Worm (Caenorhabditis elegans): ENCODE measurements around the gene C06C6.9.
"Not testable (repeated sequence)": the region's sequence is repeated elsewhere in the genome, so short reads cannot be mapped to it uniquely, and the experiment has no call there.

Gene C06C6.9

DNA sequence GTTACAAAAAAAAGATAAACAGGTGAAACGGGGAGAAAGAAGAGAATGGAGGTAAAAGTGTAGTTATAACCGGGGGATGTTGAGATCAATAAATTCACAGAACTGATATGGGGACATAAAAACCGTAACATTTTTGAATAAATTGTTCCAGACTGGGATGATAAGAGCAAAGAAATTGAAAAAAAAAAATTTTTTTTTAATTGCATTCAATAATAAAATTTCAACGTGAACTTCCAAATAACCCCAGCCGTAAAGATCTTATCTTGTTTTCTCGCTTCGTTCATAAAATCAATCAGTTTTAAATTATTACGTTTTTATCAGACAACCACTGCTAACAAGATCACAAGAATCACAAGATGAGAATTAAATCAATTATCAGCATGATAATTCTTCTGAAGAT lies 4.7 kb downstream of the C06C6.9 start, which contains the start of gene C06C6.7:
Gene C06C6.7 (plus strand): TSS at position 301 of the 400 bp plus-strand sequence.
- not testable (repeated sequence) for TF ChIP-seq ztf-25 (GFP tag; IDR thresholded peaks at IDR 0.05); zfh-2 (GFP tag; conservative IDR thresholded peaks at IDR 0.05); F57C9.4 (tag; optimal IDR thresholded peaks at IDR 0.05)

DNA sequence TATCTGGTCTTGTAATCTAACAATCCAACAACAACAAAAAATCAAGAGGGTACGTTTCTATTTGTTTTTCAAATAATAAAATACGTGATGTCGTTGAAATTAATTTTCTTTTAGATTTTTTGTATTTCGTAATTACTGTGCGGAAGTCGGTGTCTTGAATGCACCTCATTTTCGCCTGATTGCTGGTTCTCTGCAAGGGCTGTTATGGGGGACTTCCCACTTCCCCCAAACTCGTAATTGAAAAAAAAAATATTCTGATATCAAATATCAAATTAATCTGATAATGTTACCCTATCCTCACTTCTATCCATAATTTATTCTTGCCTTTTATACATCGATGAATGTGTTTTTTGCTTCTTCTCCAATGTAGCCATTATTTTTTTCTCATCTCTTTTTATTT lies 8.5 kb downstream of the C06C6.9 start, which contains the start of gene F36G9.15:
Gene F36G9.15 (minus strand): TSS at position 101 of the 400 bp plus-strand sequence.
- no peak for TF ChIP-seq tbp1 (GFP tag; optimal IDR thresholded peaks at IDR 0.05)

- TF ChIP-seq snpc-4 (GFP tag; optimal IDR thresholded peaks at IDR 0.05) (no peak), snpc-4 (tag; optimal IDR thresholded peaks at IDR 0.05) (peak; percentile 77 to 90 (median 81)), F37B4.10 (GFP tag; IDR thresholded peaks at IDR 0.05) (no peak)
These were observed 13.7 kb downstream of the C06C6.9 start, which contains the start of the genes fbxa-99 and F36G9.13 for ce11 chrV:15982733-15983344. Gene fbxa-99, minus strand, starts transcription at chrV:15982854. Gene F36G9.13, plus strand, starts transcription at chrV:15983294.

DNA sequence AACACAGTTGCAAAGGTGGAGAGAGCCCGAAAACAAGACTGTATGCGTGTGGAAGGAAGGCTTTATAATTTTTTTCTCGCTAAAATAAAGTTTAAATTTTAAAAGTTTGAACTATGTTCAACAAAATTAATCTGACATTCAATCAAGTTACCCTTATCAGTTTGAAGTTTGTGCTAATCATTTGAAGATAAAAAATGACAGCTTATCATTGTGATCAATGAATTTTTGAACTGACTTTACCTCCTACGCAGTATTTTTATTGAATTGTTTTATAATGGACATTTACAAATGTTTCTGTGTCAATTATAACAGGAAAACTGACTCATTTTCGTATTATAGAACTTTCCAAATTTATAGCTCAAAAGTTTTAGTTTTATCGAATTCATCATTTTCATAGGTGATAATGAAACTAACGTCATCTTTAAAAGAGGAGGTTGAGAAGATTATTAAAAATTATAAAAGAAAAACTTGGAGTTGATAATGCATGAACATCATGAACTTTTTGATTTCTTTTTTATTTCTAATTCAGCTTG lies 18.3 kb downstream of the C06C6.9 start, which contains the start of gene oac-20:
Gene oac-20 (plus strand): TSS at position 483 of the 533 bp plus-strand sequence.
- TF ChIP-seq atf-7 (tag; optimal IDR thresholded peaks at IDR 0.05) (peak; percentile 24), tbp1 (GFP tag; optimal IDR thresholded peaks at IDR 0.05) (no peak), F33H1.4 (GFP tag; IDR thresholded peaks at IDR 0.05) (no peak), F57A8.1 (GFP tag; optimal IDR thresholded peaks at IDR 0.05) (no peak), bed-2 (GFP tag; IDR thresholded peaks at IDR 0.05) (no peak), nfyb-1 (GFP tag; IDR thresholded peaks at IDR 0.05) (no peak), Y67H2A.10 (GFP tag; conservative IDR thresholded peaks at IDR 0.05) (no peak), unc-62 (GFP tag; optimal IDR thresholded peaks at IDR 0.05) (peak; percentile 95), Y56A3A.18 (GFP tag; IDR thresholded peaks at IDR 0.05) (no peak), aptf-3 (GFP tag; IDR thresholded peaks at IDR 0.05) (no peak), madf-3 (GFP tag; IDR thresholded peaks at IDR 0.05) (no peak), let-526 (GFP tag; IDR thresholded peaks at IDR 0.05) (no peak), nhr-80 (tag; optimal IDR thresholded peaks at IDR 0.05) (peak; percentile 78), nfya-1 (tag; optimal IDR thresholded peaks at IDR 0.05; ENCODE audit: borderline replicate concordance, insufficient read depth) (no peak), fkh-3 (tag; optimal IDR thresholded peaks at IDR 0.05) (no peak)

DNA sequence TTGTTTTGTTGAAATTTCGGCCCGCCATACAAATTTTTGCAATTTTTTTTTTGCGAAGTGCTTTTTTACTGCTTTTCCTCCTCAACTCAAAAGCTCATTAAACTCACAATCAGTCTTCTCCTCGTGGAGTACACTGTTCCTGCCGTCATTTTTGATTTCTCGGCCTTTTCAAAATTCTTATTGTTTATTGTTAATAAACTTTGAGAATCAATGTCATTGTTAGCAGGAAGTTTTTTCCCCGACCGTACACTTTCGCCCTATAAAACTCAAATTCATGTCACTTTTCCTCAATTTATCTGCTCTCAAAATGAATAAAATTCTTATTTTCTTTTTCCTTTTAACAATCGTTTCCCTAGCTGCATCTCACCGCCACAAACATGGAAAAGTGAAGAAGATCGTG lies 20.7 kb downstream of the C06C6.9 start, which contains the start of gene clec-232:
Gene clec-232 (plus strand): TSS at position 301 of the 400 bp plus-strand sequence.
- TF ChIP-seq madf-3 (GFP tag; IDR thresholded peaks at IDR 0.05), result no peak
- TF ChIP-seq B0261.1 (tag; optimal IDR thresholded peaks at IDR 0.05), result no peak
- no peak for TF ChIP-seq F23B12.7 (tag; optimal IDR thresholded peaks at IDR 0.05; ENCODE audit: insufficient read depth)
- no peak for TF ChIP-seq ZK185.1 (tag; optimal IDR thresholded peaks at IDR 0.05; ENCODE audit: poor library complexity, severe bottlenecking)
- no peak for TF ChIP-seq F39B2.1 (GFP tag; IDR thresholded peaks at IDR 0.05)
- no peak for TF ChIP-seq F37B4.10 (GFP tag; IDR thresholded peaks at IDR 0.05)
- TF ChIP-seq hlh-26 (GFP tag; conservative IDR thresholded peaks at IDR 0.05), result no peak
- TF ChIP-seq ztf-26 (tag; optimal IDR thresholded peaks at IDR 0.05), result no peak
- TF ChIP-seq egrh-3 (GFP tag; IDR thresholded peaks at IDR 0.05), result no peak
- TF ChIP-seq Y67H2A.10 (GFP tag; conservative IDR thresholded peaks at IDR 0.05), result no peak
- TF ChIP-seq ztf-6 (GFP tag; IDR thresholded peaks at IDR 0.05), result no peak
- no peak for TF ChIP-seq Y53G8AR.9 (GFP tag; conservative IDR thresholded peaks at IDR 0.05)
- no peak for TF ChIP-seq hrde-1 (tag; optimal IDR thresholded peaks at IDR 0.05; ENCODE audit: borderline replicate concordance)
